Fruit fly (Drosophila melanogaster) whole organism, adult: Measurements from ENCODE around the gene CG12420.

Experiments
- CG11617 ChIP-seq: fragments of 200-800 bp; sonication (Bioruptor generic); optimal IDR thresholded peaks from 2 replicates; lab custom pipeline; 2017; ENCODE audit warnings: mild to moderate bottlenecking, missing biosample characterization, missing genetic modification reagents, missing genetic modification characterization
- CG12768 ChIP-seq: fragments of 200-800 bp; sonication (Bioruptor generic); optimal IDR thresholded peaks from 2 replicates; lab custom pipeline; 2017; ENCODE audit warnings: missing biosample characterization, missing genetic modification characterization, mild to moderate bottlenecking, moderate library complexity, missing genetic modification reagents
- CG33017 ChIP-seq: fragments of 200-800 bp; sonication (Bioruptor generic); optimal IDR thresholded peaks from 2 replicates; lab custom pipeline; 2018; ENCODE audit warnings: missing biosample characterization, mild to moderate bottlenecking, missing genetic modification characterization, moderate library complexity
- CG7101 ChIP-seq: fragments of 200-800 bp; sonication (Bioruptor generic); optimal IDR thresholded peaks from 2 replicates; lab custom pipeline; 2018; ENCODE audit warnings: missing biosample characterization, mild to moderate bottlenecking, missing genetic modification characterization, moderate library complexity
- Crg-1 ChIP-seq: fragments of 200-800 bp; sonication (Bioruptor generic); optimal IDR thresholded peaks from 2 replicates; lab custom pipeline; 2016; ENCODE audit warnings: missing biosample characterization, missing genetic modification characterization
- cnc ChIP-seq, 2 experiments: fragments of >200 bp; optimal IDR thresholded peaks; 2 replicates each; lab custom pipeline; 2017
- pad ChIP-seq: fragments of 200-800 bp; sonication (Bioruptor generic); optimal IDR thresholded peaks from 3 replicates; lab custom pipeline; 2017; ENCODE audit warnings: missing biosample characterization, missing genetic modification characterization, mild to moderate bottlenecking, moderate library complexity, missing genetic modification reagents
- toe ChIP-seq: fragments of 200-800 bp; sonication (Bioruptor generic); optimal IDR thresholded peaks from 2 replicates; lab custom pipeline; 2016; ENCODE audit warnings: missing biosample characterization, missing genetic modification characterization

DNA sequence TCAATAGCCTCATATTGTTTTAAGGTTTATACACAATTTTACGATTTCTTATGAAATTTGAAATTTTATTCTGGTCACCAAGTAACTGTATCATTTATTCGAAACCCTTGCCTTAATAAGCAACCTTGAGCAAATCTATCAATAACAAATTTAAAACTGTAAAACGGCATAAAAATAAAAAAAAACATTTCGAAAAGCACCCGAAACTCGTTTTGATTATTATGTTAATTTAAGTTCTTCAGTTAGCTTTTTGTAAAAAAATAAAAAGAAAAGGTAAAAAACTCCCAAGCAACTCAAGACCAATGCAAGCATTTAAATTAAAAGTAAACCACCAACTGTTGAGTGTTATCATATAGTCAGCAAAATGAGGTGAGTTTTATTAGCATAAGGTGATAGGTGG is 2.9 kb downstream of the CG12420 start, which contains the start of gene CG42795:
- no peak for TF ChIP-seq pad (GFP tag; lab: Kevin White, UChicago)
- no peak for TF ChIP-seq CG11617 (GFP tag; lab: Kevin White, UChicago)
- no peak for TF ChIP-seq CG12768
- TF ChIP-seq cnc (optimal IDR thresholded peaks at IDR 0.05; lab: Kevin White, UChicago): no peak
- no peak for TF ChIP-seq CG33017
- no peak for TF ChIP-seq CG7101 (tag; lab: Kevin White, UChicago)
- TF ChIP-seq Crg-1 (GFP tag; lab: Kevin White, UChicago): no peak
- no peak for TF ChIP-seq toe (GFP tag; lab: Kevin White, UChicago)
